Worm (Caenorhabditis elegans) whole organism, late embryonic: ENCODE data around the gene Y22D7AL.6.
A peak's percentile ranks its signal among the peaks of the same experiment; 100 is the strongest.

Experiments used
- C08G9.2 ChIP-seq: sonication (generic microtip); optimal IDR thresholded peaks from 2 replicates; lab custom pipeline; 2016; ENCODE audit warnings: mild to moderate bottlenecking, missing genetic modification characterization, moderate library complexity, missing compliant biosample characterization
- C38D4.7 ChIP-seq: fragments of 200-800 bp; sonication (Bioruptor generic); optimal IDR thresholded peaks from 2 replicates; lab custom pipeline; 2018; ENCODE audit warnings: mild to moderate bottlenecking, missing genetic modification characterization, moderate library complexity, missing compliant biosample characterization
- K02D7.2 ChIP-seq: sonication (generic microtip); optimal IDR thresholded peaks from 2 replicates; lab custom pipeline; 2017; ENCODE audit warnings: mild to moderate bottlenecking, missing genetic modification characterization, missing compliant biosample characterization
- K09A11.1 ChIP-seq: sonication (generic microtip); optimal IDR thresholded peaks from 2 replicates; lab custom pipeline; 2017; ENCODE audit warnings: antibody characterized with exemption, mild to moderate bottlenecking, missing genetic modification characterization, missing compliant biosample characterization; ENCODE audit not compliant: insufficient read depth
- T23F11.4 ChIP-seq: fragments of 200-800 bp; sonication (Bioruptor generic); optimal IDR thresholded peaks from 2 replicates; lab custom pipeline; 2018; ENCODE audit warnings: mild to moderate bottlenecking, missing genetic modification characterization, missing compliant biosample characterization
- Y22D7AL.16 ChIP-seq: sonication (generic microtip); optimal IDR thresholded peaks from 2 replicates; lab custom pipeline; 2016; ENCODE audit warnings: missing genetic modification characterization, missing compliant biosample characterization
- ahr-1 ChIP-seq: sonication (generic microtip); optimal IDR thresholded peaks from 2 replicates; lab custom pipeline; 2016; ENCODE audit warnings: missing genetic modification characterization, missing compliant biosample characterization
- ama-1 ChIP-seq: fragments of 150-350 bp; optimal IDR thresholded peaks from 2 replicates; lab custom pipeline; 2014
- ceh-14 ChIP-seq: sonication (generic microtip); optimal IDR thresholded peaks from 2 replicates; lab custom pipeline; 2016; ENCODE audit warnings: missing genotype, missing genetic modification characterization, missing compliant biosample characterization
- ceh-24 ChIP-seq: sonication (generic microtip); optimal IDR thresholded peaks from 2 replicates; lab custom pipeline; 2016; ENCODE audit warnings: mild to moderate bottlenecking, missing genetic modification characterization, missing compliant biosample characterization
- ceh-30 ChIP-seq: fragments of 150-350 bp; optimal IDR thresholded peaks from 2 replicates; lab custom pipeline; 2014; ENCODE audit warnings: missing biosample characterization, missing genetic modification characterization
- ceh-34 ChIP-seq: sonication (generic microtip); optimal IDR thresholded peaks from 2 replicates; lab custom pipeline; 2016; ENCODE audit warnings: mild to moderate bottlenecking, missing genetic modification characterization, missing compliant biosample characterization
- ceh-45 ChIP-seq: fragments of 200-800 bp; sonication (Bioruptor generic); IDR thresholded peaks from 2 replicates; pipeline ENCODE4 v1.3.6; 2022; ENCODE audit warnings: missing genetic modification reagents, missing genetic modification characterization, missing compliant biosample characterization
- ceh-48 ChIP-seq: sonication (generic microtip); optimal IDR thresholded peaks from 2 replicates; lab custom pipeline; 2016; ENCODE audit warnings: missing genetic modification characterization, inconsistent platforms, missing compliant biosample characterization
- dmd-4 ChIP-seq: sonication (generic microtip); optimal IDR thresholded peaks from 2 replicates; lab custom pipeline; 2016; ENCODE audit warnings: borderline replicate concordance, missing genetic modification characterization, missing compliant biosample characterization
- elt-4 ChIP-seq: sonication (generic microtip); optimal IDR thresholded peaks from 2 replicates; lab custom pipeline; 2016; ENCODE audit warnings: missing genetic modification characterization, missing compliant biosample characterization
- ets-4 ChIP-seq: sonication (generic microtip); optimal IDR thresholded peaks from 2 replicates; lab custom pipeline; 2016; ENCODE audit warnings: missing genetic modification characterization, missing compliant biosample characterization
- eyg-1 ChIP-seq: sonication (generic microtip); optimal IDR thresholded peaks from 2 replicates; lab custom pipeline; 2016; ENCODE audit warnings: missing genotype, missing genetic modification characterization, missing compliant biosample characterization
- fax-1 ChIP-seq: sonication (generic microtip); optimal IDR thresholded peaks from 2 replicates; lab custom pipeline; 2016; ENCODE audit warnings: missing genotype, missing genetic modification characterization, missing compliant biosample characterization
- hlh-13 ChIP-seq: fragments of 200-800 bp; sonication (Bioruptor generic); optimal IDR thresholded peaks from 2 replicates; lab custom pipeline; 2018; ENCODE audit warnings: mild to moderate bottlenecking, missing genetic modification characterization, missing compliant biosample characterization
- hlh-15 ChIP-seq: sonication (generic microtip); optimal IDR thresholded peaks from 2 replicates; lab custom pipeline; 2016; ENCODE audit warnings: missing genetic modification characterization, missing compliant biosample characterization
- hlh-30 ChIP-seq: sonication (generic microtip); optimal IDR thresholded peaks from 2 replicates; lab custom pipeline; 2017; ENCODE audit warnings: antibody characterized with exemption, missing genetic modification characterization, missing compliant biosample characterization; ENCODE audit not compliant: insufficient read depth
- hlh-6 ChIP-seq: sonication (generic microtip); optimal IDR thresholded peaks from 2 replicates; lab custom pipeline; 2016; ENCODE audit warnings: missing genotype, missing genetic modification characterization, missing compliant biosample characterization
- hlh-8 ChIP-seq: sonication (generic microtip); optimal IDR thresholded peaks from 2 replicates; lab custom pipeline; 2016; ENCODE audit warnings: missing genotype, missing genetic modification characterization, missing compliant biosample characterization
- madf-2 ChIP-seq: sonication (generic microtip); optimal IDR thresholded peaks from 2 replicates; lab custom pipeline; 2017; ENCODE audit warnings: missing genetic modification characterization, missing compliant biosample characterization
- mec-3 ChIP-seq: sonication (generic microtip); optimal IDR thresholded peaks from 2 replicates; lab custom pipeline; 2016; ENCODE audit warnings: borderline replicate concordance, missing genetic modification characterization, missing compliant biosample characterization
- nfya-1 ChIP-seq: sonication (generic microtip); optimal IDR thresholded peaks from 2 replicates; lab custom pipeline; 2017; ENCODE audit warnings: missing genetic modification characterization, mild to moderate bottlenecking, missing compliant biosample characterization, antibody characterized with exemption, moderate library complexity
- nhr-11 ChIP-seq: fragments of 150-350 bp; optimal IDR thresholded peaks from 2 replicates; lab custom pipeline; 2014; ENCODE audit warnings: missing biosample characterization, missing genetic modification characterization
- npax-4 ChIP-seq: sonication (generic microtip); optimal IDR thresholded peaks from 2 replicates; lab custom pipeline; 2016; ENCODE audit warnings: missing genetic modification characterization, missing compliant biosample characterization
- odd-2 ChIP-seq: sonication (generic microtip); optimal IDR thresholded peaks from 2 replicates; lab custom pipeline; 2017; ENCODE audit warnings: antibody characterized with exemption, mild to moderate bottlenecking, missing genetic modification characterization, missing compliant biosample characterization
- pag-3 ChIP-seq: sonication (generic microtip); optimal IDR thresholded peaks from 2 replicates; lab custom pipeline; 2016; ENCODE audit warnings: missing compliant biosample characterization, missing genetic modification characterization, borderline replicate concordance
- pat-9 ChIP-seq: fragments of 200-800 bp; sonication (Bioruptor generic); optimal IDR thresholded peaks from 2 replicates; lab custom pipeline; 2018; ENCODE audit warnings: mild to moderate bottlenecking, missing genetic modification characterization, moderate library complexity, missing compliant biosample characterization
- pax-1 ChIP-seq: fragments of 150-350 bp; optimal IDR thresholded peaks from 2 replicates; lab custom pipeline; 2014; ENCODE audit warnings: missing biosample characterization, missing genetic modification characterization
- pha-4 ChIP-seq: fragments of 150-350 bp; optimal IDR thresholded peaks from 2 replicates; lab custom pipeline; 2018; ENCODE audit warnings: missing biosample characterization, missing genetic modification reagents, missing genetic modification characterization
- pros-1 ChIP-seq: fragments of 150-350 bp; optimal IDR thresholded peaks from 2 replicates; lab custom pipeline; 2014; ENCODE audit warnings: missing biosample characterization, missing genetic modification reagents, missing genetic modification characterization
- ref-2 ChIP-seq: sonication (generic microtip); optimal IDR thresholded peaks from 2 replicates; lab custom pipeline; 2016; ENCODE audit warnings: missing genetic modification characterization, missing compliant biosample characterization
- sdc-2 ChIP-seq: sonication (generic microtip); optimal IDR thresholded peaks from 2 replicates; lab custom pipeline; 2016; ENCODE audit warnings: missing genotype, missing genetic modification characterization, missing compliant biosample characterization
- sox-2 ChIP-seq: fragments of 200-800 bp; sonication (Bioruptor generic); IDR thresholded peaks from 2 replicates; pipeline ENCODE4 v1.3.6; 2022; ENCODE audit warnings: missing genetic modification reagents, missing genetic modification characterization, missing compliant biosample characterization
- sox-4 ChIP-seq: sonication (generic microtip); optimal IDR thresholded peaks from 2 replicates; lab custom pipeline; 2017; ENCODE audit warnings: mild to moderate bottlenecking, missing genetic modification characterization, inconsistent platforms, missing compliant biosample characterization
- unc-3 ChIP-seq, 2 experiments: fragments of 200-800 bp in 1 of 2; sonication (Bioruptor generic) in 1 of 2; sonication (generic microtip) in 1 of 2; conservative IDR thresholded peaks in 1 of 2; optimal IDR thresholded peaks in 1 of 2; 2 replicates each; pipeline versions ENCODE4 v1.3.6 to Lab custom; 2016 to 2022; ENCODE audit warnings: missing compliant biosample characterization in 2 of 2, missing genetic modification characterization in 2 of 2, missing genetic modification reagents in 1 of 2
- unc-42 ChIP-seq: sonication (generic microtip); optimal IDR thresholded peaks from 2 replicates; lab custom pipeline; 2016; ENCODE audit warnings: missing genotype, missing genetic modification characterization, missing compliant biosample characterization

The Y22D7AL.6 gene

ce11 chrIII:1604514-1604976, at the start of gene Y22D7AL.6 (continued):
- no peak for TF ChIP-seq nhr-11 (tag; lab: Kevin White, UChicago)
- no peak for TF ChIP-seq mec-3 (tag; lab: Kevin White, UChicago)
- TF ChIP-seq ceh-48, result peak; percentile 51
- peak; percentile 26 for TF ChIP-seq dmd-4 (tag; lab: Kevin White, UChicago)
- no peak for TF ChIP-seq ceh-30
- TF ChIP-seq unc-42, result peak; percentile 21
- no peak for TF ChIP-seq hlh-8 (tag; lab: Kevin White, UChicago)
- no peak for TF ChIP-seq elt-4 (tag; lab: Kevin White, UChicago)
- TF ChIP-seq sox-2 (GFP tag; lab: Robert Waterston, UW), result peak; percentile 73
- no peak for TF ChIP-seq pag-3 (tag; lab: Kevin White, UChicago)
- TF ChIP-seq hlh-6, result peak; percentile 83
- TF ChIP-seq eyg-1 (tag; lab: Kevin White, UChicago), result no peak
- TF ChIP-seq nfya-1, result peak; percentile 7
- peak; percentile 51 for TF ChIP-seq ref-2 (tag; lab: Kevin White, UChicago)
- no peak for TF ChIP-seq ama-1 (lab: Kevin White, UChicago)
- peak; percentile 43 for TF ChIP-seq npax-4 (tag; lab: Kevin White, UChicago)
- TF ChIP-seq ceh-14 (tag; lab: Kevin White, UChicago), result no peak

DNA sequence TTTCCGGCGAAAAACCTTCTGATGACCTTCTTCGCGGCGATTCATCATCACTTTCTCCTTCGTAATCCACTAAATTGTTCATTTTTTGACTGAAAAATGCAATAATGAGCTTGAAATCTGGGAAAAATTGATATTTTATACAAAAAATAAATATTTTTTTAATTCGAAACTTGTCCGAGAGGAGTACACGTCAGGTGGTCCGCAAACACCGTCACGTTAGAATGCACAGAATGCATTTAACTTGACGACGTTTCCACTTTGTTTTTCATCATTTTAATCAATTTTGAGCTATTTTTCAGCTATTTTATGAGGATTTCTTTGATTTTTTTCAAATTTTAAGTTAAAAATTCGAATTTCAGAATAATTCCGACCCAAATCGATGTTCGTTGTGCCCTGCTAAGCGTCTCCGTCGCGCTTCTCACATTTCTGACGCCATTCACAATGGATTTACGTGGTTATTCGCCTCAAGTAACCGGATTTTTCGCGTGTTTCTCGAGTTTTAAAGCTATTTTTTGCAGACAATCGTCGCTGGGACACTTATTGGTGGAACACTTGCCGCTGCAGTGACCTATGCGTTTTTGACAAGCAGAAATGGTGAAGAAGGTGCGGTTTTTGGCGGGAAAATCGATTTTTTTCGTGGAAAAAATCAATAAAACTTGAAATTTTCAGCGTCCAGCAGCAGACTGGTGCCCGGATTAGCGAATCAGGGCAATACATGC, 46.1 kb upstream of the Y22D7AL.6 start, which contains the start of the genes eelo-1 and Y67D2.2:
Gene eelo-1 (minus strand): TSS at position 89 of the 719 bp plus-strand sequence.
Gene Y67D2.2 (plus strand): TSS at position 360 of the 719 bp plus-strand sequence.
- TF ChIP-seq unc-3 (GFP tag; conservative IDR thresholded peaks at IDR 0.05; lab: Robert Waterston, UW) (no peak), unc-3 (tag; optimal IDR thresholded peaks at IDR 0.05; lab: Kevin White, UChicago) (no peak), T23F11.4 (no peak), nfya-1 (peak; percentile 8), K09A11.1 (tag; lab: Kevin White, UChicago) (no peak), ceh-34 (tag; lab: Kevin White, UChicago) (no peak), ets-4 (tag; lab: Kevin White, UChicago) (no peak), ceh-30 (peak; percentile 43)
- TF ChIP-seq, all 69 proteins: peak for 2

- TF ChIP-seq ref-2 (tag; lab: Kevin White, UChicago) (no peak), hlh-30 (tag; lab: Kevin White, UChicago) (no peak), pha-4 (tag; lab: Kevin White, UChicago) (no peak), ceh-24 (tag; lab: Kevin White, UChicago) (no peak), nfya-1 (no peak), ceh-30 (no peak), madf-2 (tag; lab: Kevin White, UChicago) (no peak), ama-1 (lab: Kevin White, UChicago) (no peak), eyg-1 (tag; lab: Kevin White, UChicago) (no peak), ceh-45 (GFP tag; lab: Robert Waterston, UW) (no peak), pag-3 (tag; lab: Kevin White, UChicago) (no peak), ahr-1 (tag; lab: Kevin White, UChicago) (no peak), sox-4 (tag; lab: Kevin White, UChicago) (no peak), dmd-4 (tag; lab: Kevin White, UChicago) (no peak), pat-9 (tag; lab: Kevin White, UChicago) (no peak), ceh-48 (no peak), Y22D7AL.16 (no peak)
These were observed 34.7 kb upstream of the Y22D7AL.6 start, which contains the start of gene rep-1 for ce11 chrIII:1570006-1570405. rep-1 (plus strand) TSS chrIII:1570306.

DNA sequence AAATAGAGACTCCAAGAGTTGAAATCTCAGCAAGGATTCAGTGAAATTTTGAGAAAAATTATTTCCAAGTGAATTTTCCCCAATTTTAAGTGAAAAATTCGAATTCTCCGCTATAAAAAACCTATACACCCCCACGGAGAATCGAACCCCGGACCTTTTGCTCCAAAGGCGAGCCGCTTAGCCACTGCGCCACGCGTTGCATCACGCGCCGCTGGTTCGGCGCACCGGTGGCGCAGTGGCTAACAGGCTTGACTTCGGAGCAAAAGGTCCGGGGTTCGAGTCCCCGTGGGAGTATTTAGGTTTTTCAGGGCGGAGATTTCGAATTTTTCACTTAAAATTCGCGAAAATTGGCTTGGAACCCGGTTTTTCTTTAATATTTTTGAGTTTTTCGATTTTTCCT, 29.1 kb upstream of the Y22D7AL.6 start:
- TF ChIP-seq pros-1 (tag; lab: Kevin White, UChicago) (no peak), pax-1 (tag; lab: Kevin White, UChicago) (no peak), ceh-45 (GFP tag; lab: Robert Waterston, UW) (no peak), C38D4.7 (GFP tag; lab: Kevin White, UChicago) (no peak), nhr-11 (tag; lab: Kevin White, UChicago) (no peak), sdc-2 (tag; lab: Kevin White, UChicago) (no peak), hlh-30 (tag; lab: Kevin White, UChicago) (no peak), fax-1 (tag; lab: Kevin White, UChicago) (no peak), elt-4 (tag; lab: Kevin White, UChicago) (no peak), K02D7.2 (tag; lab: Kevin White, UChicago) (no peak), C08G9.2 (no peak), odd-2 (no peak), pag-3 (tag; lab: Kevin White, UChicago) (no peak), hlh-13 (GFP tag; lab: Kevin White, UChicago) (no peak), hlh-15 (tag; lab: Kevin White, UChicago) (no peak)
